Worm (Caenorhabditis elegans): ENCODE data around the gene cmk-1.

cmk-1 gene

ce11 chrIV:1813869-1814268 is 10.4 kb upstream of the cmk-1 start:
- TF ChIP-seq efl-1 (optimal IDR thresholded peaks at IDR 0.05) = no peak
- TF ChIP-seq efl-1 (GFP tag; optimal IDR thresholded peaks at IDR 0.05 in 1 of 2) = peak in 1 of 2 experiments; percentile 91
- TF ChIP-seq ceh-90 (tag; optimal IDR thresholded peaks at IDR 0.05) = no peak
- no peak for TF ChIP-seq xbp-1 (tag; optimal IDR thresholded peaks at IDR 0.05)

DNA sequence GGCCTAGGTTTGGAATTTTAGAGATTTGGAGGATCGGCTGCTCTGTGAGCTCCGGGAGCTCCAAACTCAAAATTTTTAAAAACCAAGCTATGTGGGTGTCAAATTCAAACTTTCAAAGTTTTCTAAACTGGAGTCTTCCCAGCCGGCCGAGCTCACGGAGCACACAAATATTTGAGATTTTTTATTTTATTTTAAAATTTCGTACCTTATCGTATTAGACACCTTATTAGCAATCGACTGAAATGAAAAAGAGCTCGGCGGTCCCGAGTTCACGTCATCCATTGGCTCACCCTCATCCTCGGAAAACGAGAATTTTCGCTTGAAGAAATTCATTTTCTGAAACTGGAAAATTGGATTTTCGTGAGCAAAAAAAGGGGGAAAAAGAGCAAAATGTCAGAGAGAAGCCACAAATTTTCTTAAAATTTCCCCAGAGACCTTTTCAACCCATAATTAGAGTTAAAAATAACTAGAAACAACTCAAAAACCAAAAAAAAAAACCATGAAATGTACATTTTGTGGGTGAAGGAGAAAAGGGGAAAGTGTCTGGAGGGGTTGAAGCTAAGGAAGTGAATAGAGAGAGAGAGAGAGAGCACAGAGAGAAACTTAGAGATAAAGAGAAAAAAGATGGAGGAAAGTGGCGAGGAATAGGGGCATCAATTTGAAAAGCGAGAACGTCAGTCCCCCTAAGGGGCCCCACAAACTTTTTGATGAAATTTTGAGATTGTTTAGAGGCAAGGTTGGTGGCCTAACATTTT is 9.3 kb upstream of the cmk-1 start, which contains the start of gene snn-1:
Gene snn-1, minus strand, starts transcription at position 355 of the 755 bp plus-strand sequence.
- peak; percentile 63 for TF ChIP-seq lin-14 (GFP tag; optimal IDR thresholded peaks at IDR 0.05)
- TF ChIP-seq efl-1 (optimal IDR thresholded peaks at IDR 0.05) = no peak
- TF ChIP-seq efl-1 (GFP tag; optimal IDR thresholded peaks at IDR 0.05 in 1 of 2) = peak in 1 of 2 experiments; percentile 35
- TF ChIP-seq ces-1 (GFP tag; optimal IDR thresholded peaks at IDR 0.05) = no peak
- no peak for TF ChIP-seq mdl-1 (tag; optimal IDR thresholded peaks at IDR 0.05)
- peak in 1 of 3 experiments; percentile 43 for TF ChIP-seq ceh-82 (tag; optimal IDR thresholded peaks at IDR 0.05)

ce11 chrIV:1816238-1816637 is 8.0 kb upstream of the cmk-1 start:
- TF ChIP-seq lin-14 (GFP tag; optimal IDR thresholded peaks at IDR 0.05) (peak; percentile 25), ztf-4 (tag; optimal IDR thresholded peaks at IDR 0.05) (no peak)

DNA sequence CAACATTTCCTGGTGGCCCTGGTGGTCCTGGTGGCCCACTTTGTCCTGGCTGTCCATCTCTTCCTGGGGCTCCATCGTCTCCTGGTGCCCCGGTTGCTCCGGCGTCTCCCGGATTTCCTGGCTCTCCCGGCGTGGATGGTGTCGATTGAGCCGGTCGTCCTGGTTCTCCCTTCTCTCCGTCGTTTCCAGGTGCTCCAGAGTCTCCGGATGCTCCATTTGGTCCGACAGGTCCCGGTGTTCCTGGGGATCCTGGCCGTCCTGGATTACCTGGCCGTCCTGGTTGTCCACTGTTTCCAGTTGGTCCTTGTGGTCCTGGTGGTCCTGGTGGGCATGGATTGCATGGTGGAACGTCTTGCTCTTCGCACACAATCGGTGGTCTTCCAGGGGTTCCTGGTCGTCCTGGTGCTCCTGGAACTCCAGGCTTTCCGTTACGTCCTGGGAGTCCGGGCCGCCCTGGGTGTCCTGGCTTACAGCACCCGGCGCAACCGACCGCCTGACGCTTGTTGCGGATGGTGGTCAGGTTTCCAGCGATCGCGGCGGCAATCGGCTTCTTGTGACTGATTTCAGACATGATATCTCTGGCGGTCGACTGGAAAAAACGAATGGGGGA is 5.7 kb upstream of the cmk-1 start:
- TF ChIP-seq lir-3 (tag; optimal IDR thresholded peaks at IDR 0.05; ENCODE audit: poor library complexity) (no peak), pqm-1 (tag; optimal IDR thresholded peaks at IDR 0.05) (no peak), skn-1 (tag; optimal IDR thresholded peaks at IDR 0.05) (no peak), C16A3.4 (tag; optimal IDR thresholded peaks at IDR 0.05) (no peak), zag-1 (tag; optimal IDR thresholded peaks at IDR 0.05) (no peak), sox-4 (tag; optimal IDR thresholded peaks at IDR 0.05) (no peak)

ce11 chrIV:1820153-1820552 is 4.1 kb upstream of the cmk-1 start, which contains the start of gene col-109:
Gene col-109, minus strand, starts transcription at chrIV:1820253.
- TF ChIP-seq skn-1 (tag; optimal IDR thresholded peaks at IDR 0.05) = no peak
- no peak for TF ChIP-seq fkh-10 (GFP tag; optimal IDR thresholded peaks at IDR 0.05)
- TF ChIP-seq Y116A8C.19 (tag; optimal IDR thresholded peaks at IDR 0.05; ENCODE audit: borderline replicate concordance) = no peak
- no peak for TF ChIP-seq ztf-11 (tag; optimal IDR thresholded peaks at IDR 0.05)
- no peak for TF ChIP-seq lin-35 (GFP tag; optimal IDR thresholded peaks at IDR 0.05)
- TF ChIP-seq nhr-20 (tag; optimal IDR thresholded peaks at IDR 0.05) = no peak
- no peak for TF ChIP-seq mep-1 (tag; optimal IDR thresholded peaks at IDR 0.05)
- no peak for TF ChIP-seq ceh-90 (tag; optimal IDR thresholded peaks at IDR 0.05)
- TF ChIP-seq vab-15 (tag; optimal IDR thresholded peaks at IDR 0.05) = no peak
- TF ChIP-seq mab-9 (GFP tag; IDR thresholded peaks at IDR 0.05) = no peak
- TF ChIP-seq jun-1 (tag; optimal IDR thresholded peaks at IDR 0.05) = no peak
- no peak for TF ChIP-seq ceh-8 (GFP tag; optimal IDR thresholded peaks at IDR 0.05)
- TF ChIP-seq sox-4 (tag; optimal IDR thresholded peaks at IDR 0.05) = no peak
- no peak for TF ChIP-seq F16B12.6 (tag; optimal IDR thresholded peaks at IDR 0.05)
- no peak for TF ChIP-seq nhr-90 (tag; optimal IDR thresholded peaks at IDR 0.05; ENCODE audit: poor library complexity)
- TF ChIP-seq hlh-4 (tag; optimal IDR thresholded peaks at IDR 0.05) = no peak
- TF ChIP-seq ceh-82 (tag; optimal IDR thresholded peaks at IDR 0.05) = no peak

- TF ChIP-seq ceh-90 (tag; optimal IDR thresholded peaks at IDR 0.05) (no peak), pag-3 (tag; optimal IDR thresholded peaks at IDR 0.05; ENCODE audit: borderline replicate concordance, insufficient read depth) (no peak), lin-35 (GFP tag; optimal IDR thresholded peaks at IDR 0.05) (no peak), tbx-2 (tag; optimal IDR thresholded peaks at IDR 0.05) (no peak), nhr-85 (tag) (no peak), alr-1 (tag; optimal IDR thresholded peaks at IDR 0.05; ENCODE audit: borderline replicate concordance) (no peak), aha-1 (tag; optimal IDR thresholded peaks at IDR 0.05) (no peak), nhr-90 (tag; optimal IDR thresholded peaks at IDR 0.05; ENCODE audit: poor library complexity) (no peak), nhr-19 (GFP tag; conservative IDR thresholded peaks at IDR 0.05) (no peak), nhr-84 (tag; optimal IDR thresholded peaks at IDR 0.05) (no peak), nhr-12 (tag; optimal IDR thresholded peaks at IDR 0.05) (no peak), ceh-8 (GFP tag; optimal IDR thresholded peaks at IDR 0.05) (no peak)
These were observed 2.7 kb upstream of the cmk-1 start, which contains the start of gene Y38C1BA.4 for ce11 chrIV:1821550-1821949. Gene Y38C1BA.4, plus strand, starts transcription at chrIV:1821850.
